Worm (Caenorhabditis elegans): Measurements from ENCODE around the gene srbc-29.

DNA sequence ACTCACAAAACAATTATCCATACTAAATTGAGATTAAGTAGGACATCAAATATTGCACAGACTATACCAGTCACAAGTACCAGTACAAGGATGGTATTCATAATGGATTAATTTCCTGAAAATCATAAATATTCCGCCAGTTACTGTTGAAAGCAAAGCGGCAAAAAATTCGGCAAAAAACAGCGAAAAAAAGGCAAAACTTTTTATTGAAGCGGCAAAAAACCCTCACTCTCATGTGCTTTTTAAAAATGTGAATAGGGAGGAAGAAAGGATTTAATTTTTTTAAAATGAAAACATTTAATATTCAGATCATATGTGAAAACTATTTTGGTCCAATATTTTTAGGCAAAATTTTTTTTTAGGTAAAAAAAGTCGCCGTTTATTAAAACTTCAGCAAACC, at the start of gene srbc-29:
- TF ChIP-seq unc-62 (GFP tag; optimal IDR thresholded peaks at IDR 0.05) (no peak), pha-4 (tag; optimal IDR thresholded peaks at IDR 0.05) (no peak), elt-3 (tag; optimal IDR thresholded peaks at IDR 0.05) (no peak), mab-5 (tag; optimal IDR thresholded peaks at IDR 0.05) (no peak), nhr-12 (tag; optimal IDR thresholded peaks at IDR 0.05) (no peak), ztf-11 (tag; optimal IDR thresholded peaks at IDR 0.05) (no peak), mep-1 (tag; optimal IDR thresholded peaks at IDR 0.05) (no peak), mls-2 (tag; optimal IDR thresholded peaks at IDR 0.05) (no peak), nhr-76 (tag; optimal IDR thresholded peaks at IDR 0.05) (no peak), blmp-1 (tag; optimal IDR thresholded peaks at IDR 0.05) (no peak)
